Worm (Caenorhabditis elegans) whole organism, midembryonic: Measurements from ENCODE around the gene tsp-12.

Experiments
- T22C8.4 ChIP-seq: fragments of 200-800 bp; sonication (Bioruptor generic); IDR thresholded peaks from 2 replicates; pipeline ENCODE4 v1.3.6; 2022; ENCODE audit warnings: missing genetic modification characterization, missing compliant biosample characterization
- cog-1 ChIP-seq: sonication (generic microtip); optimal IDR thresholded peaks from 2 replicates; lab custom pipeline; 2016; ENCODE audit warnings: missing genetic modification characterization, missing compliant biosample characterization
- flt-1 ChIP-seq: fragments of 200-800 bp; sonication (Bioruptor generic); IDR thresholded peaks from 2 replicates; pipeline ENCODE4 v1.3.6; 2022; ENCODE audit warnings: missing genetic modification characterization, missing compliant biosample characterization
- klf-2 ChIP-seq: fragments of 200-800 bp; sonication (Bioruptor generic); conservative IDR thresholded peaks from 2 replicates; pipeline ENCODE4 v1.3.6; 2022; ENCODE audit warnings: missing genetic modification reagents, missing genetic modification characterization, missing compliant biosample characterization
- med-1 ChIP-seq: sonication (generic microtip); optimal IDR thresholded peaks from 2 replicates; lab custom pipeline; 2017; ENCODE audit warnings: missing genetic modification characterization, mild to moderate bottlenecking, missing compliant biosample characterization, antibody characterized with exemption, missing genetic modification reagents; ENCODE audit not compliant: insufficient read depth
- ref-1 ChIP-seq: fragments of 200-800 bp; sonication (Bioruptor generic); conservative IDR thresholded peaks from 2 replicates; pipeline ENCODE4 v1.3.6; 2022; ENCODE audit warnings: missing genetic modification reagents, missing genetic modification characterization, missing compliant biosample characterization
- tab-1 ChIP-seq: fragments of 200-800 bp; sonication (Bioruptor generic); IDR thresholded peaks from 2 replicates; pipeline ENCODE4 v1.3.6; 2022; ENCODE audit warnings: missing genetic modification characterization, missing compliant biosample characterization
- ztf-23 ChIP-seq: fragments of 200-800 bp; sonication (Bioruptor generic); IDR thresholded peaks from 2 replicates; pipeline ENCODE4 v1.3.6; 2022; ENCODE audit warnings: missing genetic modification reagents, missing genetic modification characterization, missing compliant biosample characterization
- ztf-29 ChIP-seq: fragments of 200-800 bp; sonication (Bioruptor generic); IDR thresholded peaks from 2 replicates; pipeline ENCODE4 v1.3.6; 2022; ENCODE audit warnings: missing genetic modification reagents, missing genetic modification characterization, missing compliant biosample characterization

tsp-12 gene

DNA sequence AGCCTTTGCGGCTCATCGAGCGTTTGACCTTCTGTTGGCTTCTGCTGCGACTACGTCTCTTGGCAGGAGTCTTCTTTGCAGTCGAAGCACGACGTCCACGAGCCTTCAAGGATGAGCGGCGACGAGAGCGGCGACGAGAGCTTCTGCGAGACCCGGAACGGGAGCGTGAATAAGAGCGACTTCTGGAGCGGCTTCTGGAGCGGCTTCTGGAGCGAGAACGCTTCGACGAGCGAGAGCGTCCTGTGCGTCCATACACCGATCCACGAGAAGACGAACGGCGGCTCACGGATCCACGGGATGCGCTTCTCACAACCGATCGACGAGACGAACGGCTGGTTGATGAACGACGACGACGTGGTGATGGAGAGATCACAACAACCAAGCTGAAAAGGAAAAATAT lies 39.5 kb downstream of the tsp-12 start:
- TF ChIP-seq med-1 (no peak), flt-1 (GFP tag; lab: Robert Waterston, UW) (no peak), ztf-29 (no peak), cog-1 (tag; lab: Kevin White, UChicago) (no peak), T22C8.4 (GFP tag; lab: Robert Waterston, UW) (no peak), ztf-23 (no peak), klf-2 (GFP tag; lab: Robert Waterston, UW) (no peak), ref-1 (GFP tag; lab: Robert Waterston, UW) (no peak), tab-1 (no peak)

DNA sequence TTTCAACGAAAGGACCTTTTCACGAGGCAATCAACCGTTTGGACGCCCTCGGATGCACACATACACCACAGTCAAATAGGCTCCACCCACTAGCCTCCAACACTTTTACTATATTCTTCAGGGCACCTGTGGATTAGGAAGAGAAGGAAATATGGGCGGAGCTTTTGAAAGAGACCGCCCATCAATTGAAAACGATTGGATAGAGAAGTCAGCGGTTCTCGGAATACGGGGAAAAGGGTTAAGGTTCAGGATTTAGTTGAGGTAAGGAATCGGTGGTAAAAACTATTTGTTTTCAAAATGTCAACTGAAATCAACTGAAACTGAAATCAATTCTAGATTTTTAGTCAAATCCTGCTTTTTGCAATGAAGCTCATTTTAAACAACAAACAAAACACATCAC lies 40.0 kb downstream of the tsp-12 start, which contains the start of gene egl-38:
Gene egl-38 (minus strand): TSS at position 101 of the 400 bp plus-strand sequence.
- TF ChIP-seq klf-2 (GFP tag; lab: Robert Waterston, UW) = no peak
- TF ChIP-seq med-1 = no peak
- no peak for TF ChIP-seq ref-1 (GFP tag; lab: Robert Waterston, UW)
- no peak for TF ChIP-seq T22C8.4 (GFP tag; lab: Robert Waterston, UW)
- no peak for TF ChIP-seq ztf-29
- no peak for TF ChIP-seq ztf-23
- TF ChIP-seq tab-1 = no peak
- TF ChIP-seq cog-1 (tag; lab: Kevin White, UChicago) = no peak
- no peak for TF ChIP-seq flt-1 (GFP tag; lab: Robert Waterston, UW)
